Fruit fly (Drosophila melanogaster) whole organism, prepupa: ENCODE measurements around the gene fh.

Source experiments
- CG16779 ChIP-seq: fragments of 200-800 bp; sonication (Bioruptor generic); optimal IDR thresholded peaks from 3 replicates; lab custom pipeline; 2017; ENCODE audit warnings: missing biosample characterization, mild to moderate bottlenecking, missing genetic modification characterization
- CG8319 ChIP-seq: fragments of 200-800 bp; sonication (Bioruptor generic); optimal IDR thresholded peaks from 3 replicates; lab custom pipeline; 2016; ENCODE audit warnings: missing biosample characterization, missing genetic modification characterization
- CG8632 ChIP-seq: fragments of 200-800 bp; sonication (Bioruptor generic); optimal IDR thresholded peaks from 3 replicates; lab custom pipeline; 2016; ENCODE audit warnings: missing biosample characterization, missing genetic modification characterization
- CG9139 ChIP-seq: fragments of 200-800 bp; sonication (Bioruptor generic); optimal IDR thresholded peaks from 3 replicates; lab custom pipeline; 2017; ENCODE audit warnings: missing biosample characterization, mild to moderate bottlenecking, missing genetic modification characterization
- Hr4 ChIP-seq: fragments of 200-800 bp; sonication (Bioruptor generic); optimal IDR thresholded peaks from 3 replicates; lab custom pipeline; 2016; ENCODE audit warnings: missing biosample characterization, missing genetic modification characterization
- Sox14 ChIP-seq: fragments of 200-800 bp; sonication (Bioruptor generic); optimal IDR thresholded peaks from 3 replicates; lab custom pipeline; 2016; ENCODE audit warnings: missing biosample characterization, missing genetic modification characterization
- dac ChIP-seq: fragments of 200-800 bp; sonication (Bioruptor generic); optimal IDR thresholded peaks from 2 replicates; lab custom pipeline; 2017; ENCODE audit warnings: missing biosample characterization, mild to moderate bottlenecking, missing genetic modification characterization
- fkh ChIP-seq: fragments of 200-800 bp; sonication (Bioruptor generic); optimal IDR thresholded peaks from 3 replicates; lab custom pipeline; 2017; ENCODE audit warnings: missing biosample characterization, mild to moderate bottlenecking, missing genetic modification characterization, moderate library complexity

- peak; percentile 26 for TF ChIP-seq fkh (GFP tag; lab: Kevin White, UChicago)
- TF ChIP-seq CG16779 (tag; lab: Kevin White, UChicago) = no peak
- peak; percentile 46 for TF ChIP-seq Hr4
- TF ChIP-seq Sox14 (GFP tag; lab: Kevin White, UChicago) = peak; percentile 40
- TF ChIP-seq CG8632 (GFP tag; lab: Kevin White, UChicago) = no peak
- TF ChIP-seq dac (GFP tag; lab: Kevin White, UChicago) = no peak
- TF ChIP-seq CG9139 = no peak
- no peak for TF ChIP-seq CG8319 (GFP tag; lab: Kevin White, UChicago)
Observed at dm6 chrX:9120828-9121754, 27.8 kb downstream of the fh start.
